Worm (Caenorhabditis elegans) whole organism, dauer: ENCODE results near the gene str-92.

ENCODE experiments used
- unc-62 ChIP-seq: sonication (generic microtip); optimal IDR thresholded peaks from 2 replicates; lab custom pipeline; 2017; ENCODE audit warnings: missing biosample characterization, missing genetic modification reagents, missing genetic modification characterization

Gene str-92

ce11 chrV:17694260-17694659 is 17.8 kb upstream of the str-92 start:
- no peak for TF ChIP-seq unc-62 (GFP tag; lab: Kevin White, UChicago)

DNA sequence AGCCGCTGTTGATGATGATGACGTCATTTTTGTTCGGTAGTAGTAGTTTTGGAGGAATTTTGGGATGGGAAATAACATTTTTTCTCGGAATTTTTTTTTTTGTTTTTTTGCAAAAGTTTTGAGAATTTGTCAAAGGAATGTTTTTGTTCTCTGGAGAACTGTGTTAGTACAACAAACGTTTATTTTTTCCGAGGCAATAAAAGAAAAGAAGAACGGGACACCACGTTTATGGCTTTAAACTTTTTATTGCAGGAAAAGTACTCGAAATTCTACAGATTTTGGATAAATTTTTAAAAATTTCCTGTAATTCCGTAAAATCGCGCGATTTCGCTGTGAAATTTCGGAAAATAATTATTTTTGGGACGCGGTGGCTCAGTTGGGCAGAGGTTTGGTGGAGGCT is 14.5 kb upstream of the str-92 start, which contains the start of gene F59A1.13:
TSS of gene F59A1.13 (minus strand) at position 101 of the 400 bp plus-strand sequence.
- no peak for TF ChIP-seq unc-62 (GFP tag; lab: Kevin White, UChicago)

ce11 chrV:17686852-17687251 is 10.4 kb upstream of the str-92 start, which contains the start of gene F59A1.18:
TSS of gene F59A1.18 (minus strand) at chrV:17686952.
- no peak for TF ChIP-seq unc-62 (GFP tag; lab: Kevin White, UChicago)

DNA sequence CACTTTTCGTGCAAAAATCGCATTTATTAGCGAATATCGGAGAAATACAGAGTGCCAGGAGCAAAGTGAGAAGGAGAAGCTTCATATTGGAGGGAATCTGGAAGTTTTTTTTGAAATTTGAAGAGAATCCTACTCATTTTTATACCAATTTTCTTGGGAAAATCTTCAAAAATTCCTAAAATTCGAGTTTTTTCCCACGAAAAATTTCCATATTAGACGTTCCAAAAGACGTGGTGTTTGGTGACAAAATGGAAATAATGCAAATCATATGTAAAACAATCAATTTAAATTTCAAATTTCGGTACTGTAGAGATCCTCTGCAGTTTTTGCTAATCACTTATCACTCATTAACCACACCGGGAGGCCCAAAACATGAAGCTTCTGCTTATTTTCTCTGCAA is 8.4 kb upstream of the str-92 start, which contains the start of the genes F59A1.16 and F59A1.6:
TSS of gene F59A1.16 (minus strand) at position 101 of the 400 bp plus-strand sequence.
TSS of gene F59A1.6 (plus strand) at position 285 of the 400 bp plus-strand sequence.
- TF ChIP-seq unc-62 (GFP tag; lab: Kevin White, UChicago) = no peak

- no peak for TF ChIP-seq unc-62 (GFP tag; lab: Kevin White, UChicago)
Observed at ce11 chrV:17683763-17684162, 7.3 kb upstream of the str-92 start, which contains the start of gene F59A1.15. TSS of gene F59A1.15 (minus strand) at chrV:17683863.

ce11 chrV:17683290-17683689 is 6.8 kb upstream of the str-92 start:
- TF ChIP-seq unc-62 (GFP tag; lab: Kevin White, UChicago) = no peak

DNA sequence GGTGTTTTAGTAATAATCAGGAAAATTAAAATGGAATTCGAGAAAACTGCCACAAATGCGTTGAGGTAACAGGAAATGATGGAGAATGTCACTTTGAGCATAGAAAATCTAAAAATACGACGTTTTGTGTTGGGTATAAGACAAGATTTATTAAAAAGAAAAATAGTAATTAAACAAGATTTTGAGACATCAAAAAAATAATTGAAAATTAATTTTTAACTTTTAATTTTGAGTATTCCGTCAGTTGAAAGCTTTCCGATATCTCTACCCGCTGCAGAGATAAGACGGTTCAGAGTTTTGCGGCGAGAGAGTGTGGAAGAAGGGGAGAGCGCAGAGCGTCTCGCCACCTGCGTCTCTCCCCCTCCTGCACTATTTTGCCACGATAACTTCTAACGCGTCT is 3.1 kb downstream of the str-92 start, which contains the start of gene str-93:
TSS of gene str-93 (minus strand) at position 101 of the 400 bp plus-strand sequence.
- TF ChIP-seq unc-62 (GFP tag; lab: Kevin White, UChicago) = no peak

ce11 chrV:17668531-17668930 is 7.9 kb downstream of the str-92 start, which contains the start of gene str-89:
TSS of gene str-89 (plus strand) at chrV:17668831.
- TF ChIP-seq unc-62 (GFP tag; lab: Kevin White, UChicago) = no peak

DNA sequence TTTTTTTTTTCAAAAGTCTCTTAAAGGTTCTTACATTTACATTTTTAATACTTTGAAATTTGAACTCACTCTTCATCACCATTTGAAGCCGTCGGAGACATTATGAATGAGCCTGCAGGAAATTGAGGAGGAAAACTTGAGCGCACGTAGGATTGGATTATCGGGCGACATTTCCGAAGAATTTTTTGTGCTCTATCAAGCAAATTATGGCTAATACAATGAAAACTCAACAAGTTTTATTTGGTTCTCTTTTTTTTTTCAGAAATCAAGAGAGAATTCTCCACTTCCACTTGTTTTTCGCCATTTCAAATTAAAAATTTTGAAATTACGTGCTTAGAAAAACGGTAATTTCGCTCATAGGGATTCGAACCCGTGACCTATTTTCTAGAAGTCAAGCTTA is 8.8 kb downstream of the str-92 start, which contains the start of gene F59A1.12:
TSS of gene F59A1.12 (minus strand) at position 101 of the 400 bp plus-strand sequence.
- TF ChIP-seq unc-62 (GFP tag; lab: Kevin White, UChicago) = no peak

DNA sequence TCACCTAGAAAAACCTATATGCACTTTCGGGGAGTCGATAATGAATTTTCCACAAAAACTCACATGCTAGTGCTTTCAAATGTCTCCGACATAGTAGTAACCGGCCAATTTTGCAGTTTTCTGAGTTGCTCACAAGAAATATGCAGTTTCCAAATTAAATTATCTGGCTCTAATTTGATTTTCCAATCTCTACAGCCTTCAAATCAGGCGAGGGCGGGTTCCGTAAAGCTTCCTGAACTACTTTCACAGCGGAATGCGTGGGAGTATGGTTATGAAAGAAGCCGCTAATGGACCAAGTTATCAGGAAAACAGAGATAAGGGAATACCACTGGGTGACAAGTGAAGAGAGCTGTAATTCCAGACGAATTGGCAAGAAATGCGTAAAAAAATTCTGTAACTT is 10.5 kb downstream of the str-92 start, which contains the start of gene F59A1.11:
TSS of gene F59A1.11 (minus strand) at position 101 of the 400 bp plus-strand sequence.
- no peak for TF ChIP-seq unc-62 (GFP tag; lab: Kevin White, UChicago)

DNA sequence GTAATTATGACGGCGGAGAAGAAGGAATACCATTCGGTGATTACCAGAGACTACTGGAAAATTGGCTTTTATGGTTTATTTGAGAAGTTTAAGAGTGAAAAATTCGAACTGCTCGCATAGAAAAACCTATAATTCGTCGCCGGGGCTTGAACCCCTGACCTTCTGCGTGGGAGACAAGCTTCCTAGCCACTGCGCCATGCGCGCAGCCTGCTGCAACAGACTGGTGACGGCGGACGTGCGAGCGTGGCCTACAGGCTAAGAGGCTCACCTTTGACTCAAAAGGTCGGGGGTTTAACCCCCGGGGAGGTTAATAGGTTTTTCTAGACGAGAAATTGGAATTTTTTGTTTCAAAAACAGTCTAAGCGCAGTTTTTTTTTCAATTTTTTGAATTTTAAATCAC is 12.1 kb downstream of the str-92 start:
- TF ChIP-seq unc-62 (GFP tag; lab: Kevin White, UChicago) = no peak

DNA sequence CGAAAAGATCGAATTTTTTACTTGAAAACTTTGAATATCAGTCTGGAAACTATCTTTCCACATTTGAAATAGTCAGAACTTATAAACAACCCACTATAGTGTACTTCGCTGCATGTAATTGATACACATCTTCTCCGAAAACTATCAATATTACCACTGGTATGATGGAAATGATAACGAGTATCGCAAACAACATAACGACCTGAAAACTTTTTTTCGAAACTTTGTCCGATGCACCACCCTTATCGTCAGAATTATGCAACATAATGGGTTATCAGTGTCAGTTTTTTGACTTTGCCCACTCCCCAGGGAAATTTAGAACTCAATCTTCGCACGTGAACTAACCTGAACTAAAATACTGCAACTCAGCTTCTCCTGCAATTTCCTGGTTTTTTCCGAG is 14.2 kb downstream of the str-92 start:
- TF ChIP-seq unc-62 (GFP tag; lab: Kevin White, UChicago) = no peak

DNA sequence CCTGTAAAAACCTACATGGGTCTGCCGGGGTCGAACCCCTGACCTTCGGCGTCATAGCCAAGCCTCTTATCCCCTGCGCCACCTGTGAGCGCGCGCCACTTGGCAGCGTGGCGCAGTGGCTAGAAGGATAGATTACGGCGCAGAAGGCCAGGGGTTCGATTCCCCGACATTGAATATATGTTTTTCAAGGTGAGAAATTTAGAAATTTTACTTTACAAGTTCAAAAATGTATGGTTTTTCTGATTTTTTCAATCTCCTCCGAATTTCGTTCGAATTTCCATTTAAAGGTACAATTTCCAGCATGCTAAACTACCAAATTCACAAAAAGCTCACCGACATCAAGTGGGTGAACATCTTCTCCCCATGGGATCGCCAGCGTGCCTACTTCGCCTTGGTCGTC is 16.4 kb downstream of the str-92 start, which contains the start of gene dgat-2:
TSS of gene dgat-2 (plus strand) at position 301 of the 400 bp plus-strand sequence.
- TF ChIP-seq unc-62 (GFP tag; lab: Kevin White, UChicago) = no peak

DNA sequence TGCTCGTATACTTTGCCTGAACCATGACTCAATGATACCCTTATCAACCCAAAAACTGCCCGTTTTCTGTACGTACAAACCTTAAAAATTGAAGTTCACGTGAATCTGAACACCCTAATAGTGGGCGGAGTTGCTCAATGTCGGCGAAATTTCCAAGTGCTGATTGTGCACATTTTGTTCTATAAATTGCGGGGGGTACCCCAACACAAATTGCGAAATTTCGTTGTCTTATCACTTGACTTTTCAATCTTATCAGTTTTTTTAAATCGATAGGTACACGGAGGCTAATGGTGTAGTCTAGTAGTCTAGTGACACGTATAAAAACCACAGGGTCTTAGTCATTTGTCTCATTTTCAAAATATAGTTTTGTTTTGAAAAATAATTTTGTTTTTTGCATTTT is 17.2 kb downstream of the str-92 start, which contains the start of gene fbxa-108:
TSS of gene fbxa-108 (minus strand) at position 158 of the 400 bp plus-strand sequence.
- no peak for TF ChIP-seq unc-62 (GFP tag; lab: Kevin White, UChicago)

- TF ChIP-seq unc-62 (GFP tag; lab: Kevin White, UChicago) = no peak
Observed at ce11 chrV:17658824-17659223, 17.6 kb downstream of the str-92 start.

ce11 chrV:17655205-17655604 is 21.2 kb downstream of the str-92 start:
- TF ChIP-seq unc-62 (GFP tag; lab: Kevin White, UChicago) = no peak

ce11 chrV:17650427-17650826 is 26.0 kb downstream of the str-92 start, which contains the start of gene fbxa-192:
TSS of gene fbxa-192 (minus strand) at chrV:17650527.
- no peak for TF ChIP-seq unc-62 (GFP tag; lab: Kevin White, UChicago)
